Worm (Caenorhabditis elegans) whole organism, late embryonic: ENCODE data around the gene pqn-73.

Experiments
- C38D4.7 ChIP-seq: fragments of 200-800 bp; sonication (Bioruptor generic); optimal IDR thresholded peaks from 2 replicates; lab custom pipeline; 2018; ENCODE audit warnings: mild to moderate bottlenecking, missing genetic modification characterization, moderate library complexity, missing compliant biosample characterization
- T23F11.4 ChIP-seq: fragments of 200-800 bp; sonication (Bioruptor generic); optimal IDR thresholded peaks from 2 replicates; lab custom pipeline; 2018; ENCODE audit warnings: mild to moderate bottlenecking, missing genetic modification characterization, missing compliant biosample characterization
- ahr-1 ChIP-seq: sonication (generic microtip); optimal IDR thresholded peaks from 2 replicates; lab custom pipeline; 2016; ENCODE audit warnings: missing genetic modification characterization, missing compliant biosample characterization
- ama-1 ChIP-seq: fragments of 150-350 bp; optimal IDR thresholded peaks from 2 replicates; lab custom pipeline; 2014
- ceh-14 ChIP-seq: sonication (generic microtip); optimal IDR thresholded peaks from 2 replicates; lab custom pipeline; 2016; ENCODE audit warnings: missing genotype, missing genetic modification characterization, missing compliant biosample characterization
- ceh-19 ChIP-seq: fragments of 200-800 bp; sonication (Bioruptor generic); optimal IDR thresholded peaks from 2 replicates; lab custom pipeline; 2018; ENCODE audit warnings: mild to moderate bottlenecking, missing genetic modification characterization, missing compliant biosample characterization
- ceh-22 ChIP-seq: sonication (generic microtip); optimal IDR thresholded peaks from 2 replicates; lab custom pipeline; 2017; ENCODE audit warnings: missing biosample characterization, missing genetic modification characterization
- ceh-24 ChIP-seq: sonication (generic microtip); optimal IDR thresholded peaks from 2 replicates; lab custom pipeline; 2016; ENCODE audit warnings: mild to moderate bottlenecking, missing genetic modification characterization, missing compliant biosample characterization
- ceh-30 ChIP-seq: fragments of 150-350 bp; optimal IDR thresholded peaks from 2 replicates; lab custom pipeline; 2014; ENCODE audit warnings: missing biosample characterization, missing genetic modification characterization
- ceh-34 ChIP-seq: sonication (generic microtip); optimal IDR thresholded peaks from 2 replicates; lab custom pipeline; 2016; ENCODE audit warnings: mild to moderate bottlenecking, missing genetic modification characterization, missing compliant biosample characterization
- ceh-48 ChIP-seq: sonication (generic microtip); optimal IDR thresholded peaks from 2 replicates; lab custom pipeline; 2016; ENCODE audit warnings: missing genetic modification characterization, inconsistent platforms, missing compliant biosample characterization
- ceh-6 ChIP-seq: fragments of 200-800 bp; sonication (Bioruptor generic); optimal IDR thresholded peaks from 2 replicates; lab custom pipeline; 2018; ENCODE audit warnings: mild to moderate bottlenecking, missing genetic modification characterization, missing compliant biosample characterization
- dve-1 ChIP-seq: sonication (generic microtip); optimal IDR thresholded peaks from 2 replicates; lab custom pipeline; 2017; ENCODE audit warnings: antibody characterized with exemption, mild to moderate bottlenecking, missing genetic modification characterization, missing compliant biosample characterization
- ets-4 ChIP-seq: sonication (generic microtip); optimal IDR thresholded peaks from 2 replicates; lab custom pipeline; 2016; ENCODE audit warnings: missing genetic modification characterization, missing compliant biosample characterization
- eyg-1 ChIP-seq: sonication (generic microtip); optimal IDR thresholded peaks from 2 replicates; lab custom pipeline; 2016; ENCODE audit warnings: missing genotype, missing genetic modification characterization, missing compliant biosample characterization
- fax-1 ChIP-seq: sonication (generic microtip); optimal IDR thresholded peaks from 2 replicates; lab custom pipeline; 2016; ENCODE audit warnings: missing genotype, missing genetic modification characterization, missing compliant biosample characterization
- hlh-15 ChIP-seq: sonication (generic microtip); optimal IDR thresholded peaks from 2 replicates; lab custom pipeline; 2016; ENCODE audit warnings: missing genetic modification characterization, missing compliant biosample characterization
- lim-6 ChIP-seq: sonication (generic microtip); optimal IDR thresholded peaks from 2 replicates; lab custom pipeline; 2016; ENCODE audit warnings: missing genetic modification characterization, missing compliant biosample characterization
- lin-11 ChIP-seq: fragments of 200-800 bp; sonication (Bioruptor generic); optimal IDR thresholded peaks from 2 replicates; lab custom pipeline; 2018; ENCODE audit warnings: mild to moderate bottlenecking, missing genetic modification characterization, missing compliant biosample characterization
- mec-3 ChIP-seq: sonication (generic microtip); optimal IDR thresholded peaks from 2 replicates; lab custom pipeline; 2016; ENCODE audit warnings: borderline replicate concordance, missing genetic modification characterization, missing compliant biosample characterization
- nhr-11 ChIP-seq: fragments of 150-350 bp; optimal IDR thresholded peaks from 2 replicates; lab custom pipeline; 2014; ENCODE audit warnings: missing biosample characterization, missing genetic modification characterization
- nhr-232 ChIP-seq: sonication (generic microtip); optimal IDR thresholded peaks from 2 replicates; lab custom pipeline; 2016; ENCODE audit warnings: missing genetic modification characterization, missing compliant biosample characterization
- npax-4 ChIP-seq: sonication (generic microtip); optimal IDR thresholded peaks from 2 replicates; lab custom pipeline; 2016; ENCODE audit warnings: missing genetic modification characterization, missing compliant biosample characterization
- odd-2 ChIP-seq: sonication (generic microtip); optimal IDR thresholded peaks from 2 replicates; lab custom pipeline; 2017; ENCODE audit warnings: antibody characterized with exemption, mild to moderate bottlenecking, missing genetic modification characterization, missing compliant biosample characterization
- pha-2 ChIP-seq: sonication (generic microtip); optimal IDR thresholded peaks from 2 replicates; lab custom pipeline; 2017; ENCODE audit warnings: mild to moderate bottlenecking, missing genetic modification characterization, missing compliant biosample characterization
- pha-4 ChIP-seq: fragments of 150-350 bp; optimal IDR thresholded peaks from 2 replicates; lab custom pipeline; 2018; ENCODE audit warnings: missing biosample characterization, missing genetic modification reagents, missing genetic modification characterization
- pqm-1 ChIP-seq: sonication (generic microtip); optimal IDR thresholded peaks from 2 replicates; lab custom pipeline; 2016; ENCODE audit warnings: missing genetic modification characterization, missing compliant biosample characterization
- pros-1 ChIP-seq: fragments of 150-350 bp; optimal IDR thresholded peaks from 2 replicates; lab custom pipeline; 2014; ENCODE audit warnings: missing biosample characterization, missing genetic modification reagents, missing genetic modification characterization
- rnt-1 ChIP-seq: sonication (generic microtip); optimal IDR thresholded peaks from 2 replicates; lab custom pipeline; 2016; ENCODE audit warnings: missing genetic modification characterization, missing compliant biosample characterization
- sdc-2 ChIP-seq: sonication (generic microtip); optimal IDR thresholded peaks from 2 replicates; lab custom pipeline; 2016; ENCODE audit warnings: missing genotype, missing genetic modification characterization, missing compliant biosample characterization
- sox-4 ChIP-seq: sonication (generic microtip); optimal IDR thresholded peaks from 2 replicates; lab custom pipeline; 2017; ENCODE audit warnings: mild to moderate bottlenecking, missing genetic modification characterization, inconsistent platforms, missing compliant biosample characterization
- syd-9 ChIP-seq: sonication (generic microtip); optimal IDR thresholded peaks from 2 replicates; lab custom pipeline; 2016; ENCODE audit warnings: mild to moderate bottlenecking, missing genetic modification characterization, moderate library complexity, missing compliant biosample characterization
- tbx-7 ChIP-seq: sonication (generic microtip); optimal IDR thresholded peaks from 2 replicates; lab custom pipeline; 2016; ENCODE audit warnings: missing genotype, missing genetic modification characterization, missing compliant biosample characterization
- ttx-3 ChIP-seq: sonication (generic microtip); optimal IDR thresholded peaks from 2 replicates; lab custom pipeline; 2016; ENCODE audit warnings: missing genetic modification reagents, missing genetic modification characterization, missing compliant biosample characterization
- unc-3 ChIP-seq, 2 experiments: fragments of 200-800 bp in 1 of 2; sonication (Bioruptor generic) in 1 of 2; sonication (generic microtip) in 1 of 2; conservative IDR thresholded peaks in 1 of 2; optimal IDR thresholded peaks in 1 of 2; 2 replicates each; pipeline versions ENCODE4 v1.3.6 to Lab custom; 2016 to 2022; ENCODE audit warnings: missing compliant biosample characterization in 2 of 2, missing genetic modification characterization in 2 of 2, missing genetic modification reagents in 1 of 2
- unc-42 ChIP-seq: sonication (generic microtip); optimal IDR thresholded peaks from 2 replicates; lab custom pipeline; 2016; ENCODE audit warnings: missing genotype, missing genetic modification characterization, missing compliant biosample characterization
- zip-5 ChIP-seq: sonication (generic microtip); optimal IDR thresholded peaks from 2 replicates; lab custom pipeline; 2016; ENCODE audit warnings: missing genetic modification characterization, missing compliant biosample characterization

Gene pqn-73

ce11 chrII:8569038-8569977 is 28.8 kb downstream of the pqn-73 start, which contains the start of the genes col-38 and rpl-5 (continued):
- peak; percentile 10 for TF ChIP-seq pros-1 (tag; lab: Kevin White, UChicago)
- no peak for TF ChIP-seq T23F11.4 (GFP tag; lab: Kevin White, UChicago)

- no peak for TF ChIP-seq ceh-14 (tag; lab: Kevin White, UChicago)
- no peak for TF ChIP-seq T23F11.4 (GFP tag; lab: Kevin White, UChicago)
- TF ChIP-seq pqm-1 (tag; lab: Kevin White, UChicago), result no peak
- TF ChIP-seq ceh-34 (tag; lab: Kevin White, UChicago), result no peak
- no peak for TF ChIP-seq ceh-24
- no peak for TF ChIP-seq sox-4 (tag; lab: Kevin White, UChicago)
- TF ChIP-seq nhr-232 (tag; lab: Kevin White, UChicago), result no peak
- TF ChIP-seq ceh-19 (GFP tag; lab: Kevin White, UChicago), result no peak
- no peak for TF ChIP-seq ttx-3 (tag; lab: Kevin White, UChicago)
- TF ChIP-seq odd-2, result no peak
- TF ChIP-seq hlh-15 (tag; lab: Kevin White, UChicago), result no peak
Measured at ce11 chrII:8570977-8571376, 30.5 kb downstream of the pqn-73 start, which contains the start of gene bcs-1. Gene bcs-1 (plus strand): TSS chrII:8571085.

ce11 chrII:8573044-8573443 is 32.5 kb downstream of the pqn-73 start, which contains the start of gene F54C9.7:
Gene F54C9.7 (plus strand): TSS chrII:8573344.
- TF ChIP-seq dve-1 (tag; lab: Kevin White, UChicago) (no peak), nhr-232 (tag; lab: Kevin White, UChicago) (no peak), unc-42 (tag; lab: Kevin White, UChicago) (no peak), ceh-22 (tag; lab: Kevin White, UChicago) (no peak), ceh-6 (GFP tag; lab: Kevin White, UChicago) (no peak), pha-4 (tag; lab: Kevin White, UChicago) (no peak), npax-4 (no peak), odd-2 (no peak), rnt-1 (tag; lab: Kevin White, UChicago) (no peak), mec-3 (tag; lab: Kevin White, UChicago) (no peak), zip-5 (tag; lab: Kevin White, UChicago) (no peak), tbx-7 (tag; lab: Kevin White, UChicago) (no peak), ceh-30 (tag; lab: Kevin White, UChicago) (no peak), eyg-1 (tag; lab: Kevin White, UChicago) (no peak), ama-1 (lab: Kevin White, UChicago) (no peak), ets-4 (no peak), fax-1 (tag; lab: Kevin White, UChicago) (no peak), ahr-1 (tag; lab: Kevin White, UChicago) (no peak)

- no peak for TF ChIP-seq pros-1 (tag; lab: Kevin White, UChicago)
- no peak for TF ChIP-seq lim-6 (tag; lab: Kevin White, UChicago)
- no peak for TF ChIP-seq syd-9 (tag; lab: Kevin White, UChicago)
- TF ChIP-seq sdc-2 (tag; lab: Kevin White, UChicago), result no peak
- no peak for TF ChIP-seq pqm-1 (tag; lab: Kevin White, UChicago)
- TF ChIP-seq pha-4 (tag; lab: Kevin White, UChicago), result no peak
Measured at ce11 chrII:8575184-8575583, 34.7 kb downstream of the pqn-73 start, which contains the start of gene puf-5. Gene puf-5 (plus strand): TSS chrII:8575541.

ce11 chrII:8577509-8578099 is 37.1 kb downstream of the pqn-73 start, which contains the start of gene F54C9.9:
Gene F54C9.9 (plus strand): TSS chrII:8578049.
- TF ChIP-seq sdc-2 (tag; lab: Kevin White, UChicago), result no peak
- no peak for TF ChIP-seq ceh-48 (tag; lab: Kevin White, UChicago)
- TF ChIP-seq C38D4.7, result no peak
- TF ChIP-seq ttx-3 (tag; lab: Kevin White, UChicago), result no peak
- no peak for TF ChIP-seq unc-3 (GFP tag; conservative IDR thresholded peaks at IDR 0.05; lab: Robert Waterston, UW)
- TF ChIP-seq unc-3 (tag; optimal IDR thresholded peaks at IDR 0.05; lab: Kevin White, UChicago), result no peak
- TF ChIP-seq pha-4 (tag; lab: Kevin White, UChicago), result no peak
- TF ChIP-seq ceh-30 (tag; lab: Kevin White, UChicago), result no peak
- TF ChIP-seq eyg-1 (tag; lab: Kevin White, UChicago), result no peak
- TF ChIP-seq zip-5 (tag; lab: Kevin White, UChicago), result no peak
- no peak for TF ChIP-seq hlh-15 (tag; lab: Kevin White, UChicago)
- no peak for TF ChIP-seq pha-2
- no peak for TF ChIP-seq ama-1 (lab: Kevin White, UChicago)
- no peak for TF ChIP-seq unc-42 (tag; lab: Kevin White, UChicago)
- no peak for TF ChIP-seq nhr-11 (tag; lab: Kevin White, UChicago)
- TF ChIP-seq lin-11, result no peak
- TF ChIP-seq ceh-24, result no peak
